Worm (Caenorhabditis elegans): Measurements from ENCODE around the gene kcc-2.
"Not testable (repeated sequence)": the region's sequence is repeated elsewhere in the genome, so short reads cannot be mapped to it uniquely, and the experiment has no call there.

Gene kcc-2

ce11 chrIV:6040676-6041075, at the start of gene kcc-2:
TSS of gene kcc-2 (plus strand) at chrIV:6040976.
- TF ChIP-seq klf-2 (GFP tag; conservative IDR thresholded peaks at IDR 0.05) = no peak
- no peak for TF ChIP-seq ref-1 (GFP tag; conservative IDR thresholded peaks at IDR 0.05)
- TF ChIP-seq tab-1 (GFP tag; IDR thresholded peaks at IDR 0.05) = no peak
- TF ChIP-seq cog-1 (tag; optimal IDR thresholded peaks at IDR 0.05) = no peak
- no peak for TF ChIP-seq flt-1 (GFP tag; IDR thresholded peaks at IDR 0.05)
- TF ChIP-seq T22C8.4 (GFP tag; IDR thresholded peaks at IDR 0.05) = no peak
- TF ChIP-seq ztf-29 (GFP tag; IDR thresholded peaks at IDR 0.05) = no peak
- TF ChIP-seq ztf-23 (GFP tag; IDR thresholded peaks at IDR 0.05) = no peak
- TF ChIP-seq med-1 (GFP tag; optimal IDR thresholded peaks at IDR 0.05; ENCODE audit: insufficient read depth) = no peak

ce11 chrIV:6005655-6006054, 35.1 kb upstream of the kcc-2 start:
- TF ChIP-seq tab-1 (GFP tag; IDR thresholded peaks at IDR 0.05) = 0 out of 2 replicates have a peak, but pooled peaks have one; percentile 19
- no peak for TF ChIP-seq ref-1 (GFP tag; conservative IDR thresholded peaks at IDR 0.05)
- TF ChIP-seq T22C8.4 (GFP tag; IDR thresholded peaks at IDR 0.05) = no peak

- TF ChIP-seq tab-1 (GFP tag; IDR thresholded peaks at IDR 0.05) (no peak), ref-1 (GFP tag; conservative IDR thresholded peaks at IDR 0.05) (no peak), klf-2 (GFP tag; conservative IDR thresholded peaks at IDR 0.05) (no peak), flt-1 (GFP tag; IDR thresholded peaks at IDR 0.05) (no peak), cog-1 (tag; optimal IDR thresholded peaks at IDR 0.05) (no peak), med-1 (GFP tag; optimal IDR thresholded peaks at IDR 0.05; ENCODE audit: insufficient read depth) (no peak), ztf-29 (GFP tag; IDR thresholded peaks at IDR 0.05) (no peak), T22C8.4 (GFP tag; IDR thresholded peaks at IDR 0.05) (no peak), ztf-23 (GFP tag; IDR thresholded peaks at IDR 0.05) (no peak)
Measured at ce11 chrIV:6010274-6010673, 30.5 kb upstream of the kcc-2 start.

- TF ChIP-seq flt-1 (GFP tag; IDR thresholded peaks at IDR 0.05) = no peak
Measured at ce11 chrIV:6011545-6011944, 29.2 kb upstream of the kcc-2 start, which contains the start of gene C46G7.5. TSS of gene C46G7.5 (minus strand) at chrIV:6011645.

ce11 chrIV:6013853-6014252, 26.9 kb upstream of the kcc-2 start:
- TF ChIP-seq T22C8.4 (GFP tag; IDR thresholded peaks at IDR 0.05) (no peak), tab-1 (GFP tag; IDR thresholded peaks at IDR 0.05) (no peak), ztf-23 (GFP tag; IDR thresholded peaks at IDR 0.05) (no peak), klf-2 (GFP tag; conservative IDR thresholded peaks at IDR 0.05) (no peak), flt-1 (GFP tag; IDR thresholded peaks at IDR 0.05) (no peak), cog-1 (tag; optimal IDR thresholded peaks at IDR 0.05) (no peak), med-1 (GFP tag; optimal IDR thresholded peaks at IDR 0.05; ENCODE audit: insufficient read depth) (no peak), ref-1 (GFP tag; conservative IDR thresholded peaks at IDR 0.05) (no peak), ztf-29 (GFP tag; IDR thresholded peaks at IDR 0.05) (no peak)

- TF ChIP-seq med-1 (GFP tag; optimal IDR thresholded peaks at IDR 0.05; ENCODE audit: insufficient read depth) (no peak), ref-1 (GFP tag; conservative IDR thresholded peaks at IDR 0.05) (no peak), flt-1 (GFP tag; IDR thresholded peaks at IDR 0.05) (no peak), ztf-23 (GFP tag; IDR thresholded peaks at IDR 0.05) (no peak), ztf-29 (GFP tag; IDR thresholded peaks at IDR 0.05) (no peak), klf-2 (GFP tag; conservative IDR thresholded peaks at IDR 0.05) (no peak), T22C8.4 (GFP tag; IDR thresholded peaks at IDR 0.05) (no peak), tab-1 (GFP tag; IDR thresholded peaks at IDR 0.05) (no peak), cog-1 (tag; optimal IDR thresholded peaks at IDR 0.05) (no peak)
Measured at ce11 chrIV:6014895-6015294, 25.9 kb upstream of the kcc-2 start, which contains the start of gene C46G7.2. TSS of gene C46G7.2 (plus strand) at chrIV:6015195.

ce11 chrIV:6017664-6018063, 23.1 kb upstream of the kcc-2 start, which contains the start of gene C46G7.1:
TSS of gene C46G7.1 (plus strand) at chrIV:6018003.
- no peak for TF ChIP-seq ztf-23 (GFP tag; IDR thresholded peaks at IDR 0.05)
- no peak for TF ChIP-seq tab-1 (GFP tag; IDR thresholded peaks at IDR 0.05)
- no peak for TF ChIP-seq med-1 (GFP tag; optimal IDR thresholded peaks at IDR 0.05; ENCODE audit: insufficient read depth)
- no peak for TF ChIP-seq ref-1 (GFP tag; conservative IDR thresholded peaks at IDR 0.05)
- TF ChIP-seq flt-1 (GFP tag; IDR thresholded peaks at IDR 0.05) = no peak
- no peak for TF ChIP-seq ztf-29 (GFP tag; IDR thresholded peaks at IDR 0.05)
- TF ChIP-seq klf-2 (GFP tag; conservative IDR thresholded peaks at IDR 0.05) = no peak
- TF ChIP-seq T22C8.4 (GFP tag; IDR thresholded peaks at IDR 0.05) = no peak
- no peak for TF ChIP-seq cog-1 (tag; optimal IDR thresholded peaks at IDR 0.05)

ce11 chrIV:6032413-6032812, 8.4 kb upstream of the kcc-2 start:
- TF ChIP-seq ref-1 (GFP tag; conservative IDR thresholded peaks at IDR 0.05) = no peak

ce11 chrIV:6033539-6033938, 7.2 kb upstream of the kcc-2 start, which contains the start of gene pqn-22:
TSS of gene pqn-22 (minus strand) at chrIV:6033639.
- TF ChIP-seq cog-1 (tag; optimal IDR thresholded peaks at IDR 0.05); flt-1 (GFP tag; IDR thresholded peaks at IDR 0.05); ztf-23 (GFP tag; IDR thresholded peaks at IDR 0.05): not testable (repeated sequence)

ce11 chrIV:6035113-6035512, 5.7 kb upstream of the kcc-2 start:
- TF ChIP-seq cog-1 (tag; optimal IDR thresholded peaks at IDR 0.05) = no peak
- TF ChIP-seq tab-1 (GFP tag; IDR thresholded peaks at IDR 0.05) = no peak
- no peak for TF ChIP-seq ref-1 (GFP tag; conservative IDR thresholded peaks at IDR 0.05)
- TF ChIP-seq T22C8.4 (GFP tag; IDR thresholded peaks at IDR 0.05) = no peak
- no peak for TF ChIP-seq ztf-23 (GFP tag; IDR thresholded peaks at IDR 0.05)
- no peak for TF ChIP-seq ztf-29 (GFP tag; IDR thresholded peaks at IDR 0.05)
- TF ChIP-seq klf-2 (GFP tag; conservative IDR thresholded peaks at IDR 0.05) = no peak
- no peak for TF ChIP-seq med-1 (GFP tag; optimal IDR thresholded peaks at IDR 0.05; ENCODE audit: insufficient read depth)
- TF ChIP-seq flt-1 (GFP tag; IDR thresholded peaks at IDR 0.05) = no peak

- TF ChIP-seq klf-2 (GFP tag; conservative IDR thresholded peaks at IDR 0.05) (no peak), cog-1 (tag; optimal IDR thresholded peaks at IDR 0.05) (no peak), ztf-29 (GFP tag; IDR thresholded peaks at IDR 0.05) (no peak), ztf-23 (GFP tag; IDR thresholded peaks at IDR 0.05) (no peak), flt-1 (GFP tag; IDR thresholded peaks at IDR 0.05) (no peak), med-1 (GFP tag; optimal IDR thresholded peaks at IDR 0.05; ENCODE audit: insufficient read depth) (no peak), ref-1 (GFP tag; conservative IDR thresholded peaks at IDR 0.05) (no peak), tab-1 (GFP tag; IDR thresholded peaks at IDR 0.05) (no peak), T22C8.4 (GFP tag; IDR thresholded peaks at IDR 0.05) (no peak)
Measured at ce11 chrIV:6047164-6047727, 6.5 kb downstream of the kcc-2 start.

Measured in whole organism, midembryonic.